Fruit fly (Drosophila melanogaster) Kc167 (cell line): Measurements from ENCODE around the gene crp.

Experiments
- Myc ChIP-seq: fragments of >200 bp; optimal IDR thresholded peaks from 2 replicates; lab custom pipeline; 2017; ENCODE audit warnings: missing external identifiers
- h ChIP-seq: fragments of >200 bp; optimal IDR thresholded peaks from 3 replicates; lab custom pipeline; 2018; ENCODE audit warnings: missing external identifiers
- insv ChIP-seq: fragments of >200 bp; optimal IDR thresholded peaks from 3 replicates; lab custom pipeline; 2018; ENCODE audit warnings: missing external identifiers
- psq ChIP-seq: fragments of >200 bp; optimal IDR thresholded peaks from 2 replicates; lab custom pipeline; 2017; ENCODE audit warnings: missing external identifiers
- ttk ChIP-seq: sonication (Bioruptor generic); optimal IDR thresholded peaks from 2 replicates; lab custom pipeline; 2017; ENCODE audit warnings: missing external identifiers

dm6 chr2L:16321872-16322631 is 34.5 kb upstream of the crp start:
- TF ChIP-seq insv (lab: Kevin White, UChicago): no peak
- TF ChIP-seq ttk (lab: Kevin White, UChicago): no peak
- no peak for TF ChIP-seq h
- no peak for TF ChIP-seq psq (lab: Kevin White, UChicago)
- no peak for TF ChIP-seq Myc (lab: Kevin White, UChicago)
